Worm (Caenorhabditis elegans) whole organism, L1 larva: ENCODE data around the gene cat-4.
A peak's percentile ranks its signal among the peaks of the same experiment; 100 is the strongest.

Source experiments
- F16B12.6 ChIP-seq: fragments of 150-350 bp; optimal IDR thresholded peaks from 2 replicates; lab custom pipeline; 2014; ENCODE audit warnings: missing biosample characterization, missing genetic modification characterization
- Y116A8C.19 ChIP-seq: sonication (generic microtip); optimal IDR thresholded peaks from 2 replicates; lab custom pipeline; 2016; ENCODE audit warnings: missing compliant biosample characterization, missing genetic modification characterization, borderline replicate concordance
- alr-1 ChIP-seq: fragments of 200-800 bp; sonication (Bioruptor generic); optimal IDR thresholded peaks from 2 replicates; lab custom pipeline; 2018; ENCODE audit warnings: borderline replicate concordance, mild to moderate bottlenecking, missing genetic modification characterization, missing compliant biosample characterization
- ceh-88 ChIP-seq: fragments of 200-800 bp; sonication (Bioruptor generic); IDR thresholded peaks from 2 replicates; pipeline ENCODE4 v1.3.6; 2022; ENCODE audit warnings: missing genetic modification characterization, missing compliant biosample characterization
- ceh-90 ChIP-seq: sonication (generic microtip); optimal IDR thresholded peaks from 2 replicates; lab custom pipeline; 2016; ENCODE audit warnings: missing genetic modification characterization, missing compliant biosample characterization
- dpl-1 ChIP-seq, 3 experiments: fragments of 150-350 bp in 2 of 3; sonication (generic microtip) in 1 of 3; optimal IDR thresholded peaks; 2 replicates each; lab custom pipeline; 2014 to 2017; ENCODE audit warnings: missing biosample characterization in 3 of 3, missing genetic modification characterization in 3 of 3, missing genetic modification reagents in 3 of 3
- dsc-1 ChIP-seq: sonication (generic microtip); optimal IDR thresholded peaks from 2 replicates; lab custom pipeline; 2016; ENCODE audit warnings: mild to moderate bottlenecking, missing genetic modification characterization, missing compliant biosample characterization
- efl-1 ChIP-seq, 4 experiments: fragments of 150-350 bp; optimal IDR thresholded peaks in 3 of 4; peaks in 1 of 4; 1 replicate in 1 of 4; 2 replicates in 3 of 4; lab custom pipeline; 2014; ENCODE audit warnings: missing biosample characterization in 2 of 4, missing genetic modification characterization in 2 of 4, missing genetic modification reagents in 2 of 4
- efl-3 ChIP-seq: fragments of 200-800 bp; sonication (Bioruptor generic); optimal IDR thresholded peaks from 2 replicates; lab custom pipeline; 2018; ENCODE audit warnings: mild to moderate bottlenecking, missing genetic modification characterization, missing compliant biosample characterization
- egl-27 ChIP-seq, 2 experiments: fragments of 150-350 bp in 1 of 2; sonication (generic microtip); optimal IDR thresholded peaks; 3 replicates each; lab custom pipeline; 2017 to 2018; ENCODE audit warnings: missing biosample characterization in 2 of 2, missing genetic modification characterization in 2 of 2, missing genetic modification reagents in 2 of 2
- elt-2 ChIP-seq: sonication (generic microtip); optimal IDR thresholded peaks from 2 replicates; lab custom pipeline; 2016; ENCODE audit warnings: missing genetic modification characterization, mild to moderate bottlenecking, inconsistent platforms, missing compliant biosample characterization, missing genetic modification reagents
- ets-5 ChIP-seq: fragments of 200-800 bp; sonication (Bioruptor generic); IDR thresholded peaks from 2 replicates; pipeline ENCODE4 v1.3.6; 2022; ENCODE audit warnings: missing genetic modification characterization, missing compliant biosample characterization
- fkh-10 ChIP-seq: sonication (generic microtip); optimal IDR thresholded peaks from 2 replicates; lab custom pipeline; 2017; ENCODE audit warnings: missing biosample characterization, missing genetic modification reagents, missing genetic modification characterization
- jun-1 ChIP-seq: fragments of 150-350 bp; optimal IDR thresholded peaks from 2 replicates; lab custom pipeline; 2014; ENCODE audit warnings: missing biosample characterization, missing genetic modification reagents, missing genetic modification characterization
- lin-13 ChIP-seq: fragments of 150-350 bp; optimal IDR thresholded peaks from 2 replicates; lab custom pipeline; 2014; ENCODE audit warnings: missing biosample characterization, missing genetic modification reagents, missing genetic modification characterization
- lin-35 ChIP-seq, 2 experiments: fragments of 150-350 bp; optimal IDR thresholded peaks; 2 replicates each; lab custom pipeline; 2014; ENCODE audit warnings: missing biosample characterization in 2 of 2, missing genetic modification characterization in 2 of 2, missing genetic modification reagents in 2 of 2
- lsy-2 ChIP-seq, 2 experiments: fragments of 150-350 bp; optimal IDR thresholded peaks; 2 replicates each; lab custom pipeline; 2014; ENCODE audit warnings: missing biosample characterization in 2 of 2, missing genetic modification characterization in 2 of 2
- mep-1 ChIP-seq: fragments of 150-350 bp; optimal IDR thresholded peaks from 2 replicates; lab custom pipeline; 2014; ENCODE audit warnings: missing biosample characterization, missing genetic modification characterization
- nhr-12 ChIP-seq: sonication (generic microtip); optimal IDR thresholded peaks from 2 replicates; lab custom pipeline; 2017; ENCODE audit warnings: missing biosample characterization, missing genetic modification characterization
- nhr-19 ChIP-seq: fragments of 200-800 bp; sonication (Bioruptor generic); conservative IDR thresholded peaks from 2 replicates; pipeline ENCODE4 v1.3.6; 2022; ENCODE audit warnings: missing genetic modification characterization, missing compliant biosample characterization
- nhr-20 ChIP-seq: sonication (generic microtip); optimal IDR thresholded peaks from 2 replicates; lab custom pipeline; 2016; ENCODE audit warnings: mild to moderate bottlenecking, missing genetic modification characterization, missing compliant biosample characterization
- nhr-28 ChIP-seq: fragments of 150-350 bp; optimal IDR thresholded peaks from 2 replicates; lab custom pipeline; 2014; ENCODE audit warnings: missing biosample characterization, missing genetic modification characterization
- nhr-71 ChIP-seq: sonication (generic microtip); optimal IDR thresholded peaks from 2 replicates; lab custom pipeline; 2016; ENCODE audit warnings: mild to moderate bottlenecking, missing genetic modification characterization, moderate library complexity, missing compliant biosample characterization
- nhr-77 ChIP-seq: fragments of 150-350 bp; optimal IDR thresholded peaks from 2 replicates; lab custom pipeline; 2014; ENCODE audit warnings: missing biosample characterization, missing genetic modification characterization
- nhr-85 ChIP-seq: sonication (generic microtip); peaks from one replicate; lab custom pipeline; 2016; ENCODE audit warnings: missing genetic modification characterization, inconsistent platforms, missing compliant biosample characterization
- nhr-90 ChIP-seq: sonication (generic microtip); optimal IDR thresholded peaks from 2 replicates; lab custom pipeline; 2016; ENCODE audit warnings: mild to moderate bottlenecking, missing genetic modification characterization, missing compliant biosample characterization; ENCODE audit not compliant: poor library complexity
- pag-3 ChIP-seq: sonication (generic microtip); optimal IDR thresholded peaks from 2 replicates; lab custom pipeline; 2017; ENCODE audit warnings: missing genetic modification characterization, mild to moderate bottlenecking, missing compliant biosample characterization, antibody characterized with exemption, borderline replicate concordance; ENCODE audit not compliant: insufficient read depth
- pax-3 ChIP-seq: fragments of 200-800 bp; sonication (Bioruptor generic); optimal IDR thresholded peaks from 2 replicates; lab custom pipeline; 2018; ENCODE audit warnings: mild to moderate bottlenecking, missing genetic modification characterization, moderate library complexity, missing compliant biosample characterization
- pqm-1 ChIP-seq: sonication (generic microtip); optimal IDR thresholded peaks from 3 replicates; lab custom pipeline; 2017; ENCODE audit warnings: missing biosample characterization, missing genetic modification characterization
- rnt-1 ChIP-seq: sonication (generic microtip); optimal IDR thresholded peaks from 2 replicates; lab custom pipeline; 2016; ENCODE audit warnings: mild to moderate bottlenecking, missing genetic modification characterization, moderate library complexity, missing compliant biosample characterization
- swsn-7 ChIP-seq: sonication (generic microtip); optimal IDR thresholded peaks from 2 replicates; lab custom pipeline; 2016; ENCODE audit warnings: missing genetic modification characterization, missing compliant biosample characterization
- unc-30 ChIP-seq: sonication (generic microtip); optimal IDR thresholded peaks from 2 replicates; lab custom pipeline; 2017; ENCODE audit warnings: missing biosample characterization, missing genetic modification characterization
- unc-86 ChIP-seq: sonication (generic microtip); optimal IDR thresholded peaks from 2 replicates; lab custom pipeline; 2016; ENCODE audit warnings: missing genetic modification characterization, missing compliant biosample characterization
- unc-98 ChIP-seq: fragments of 200-800 bp; sonication (Bioruptor generic); IDR thresholded peaks from 2 replicates; pipeline ENCODE4 v1.3.6; 2022; ENCODE audit warnings: missing genetic modification characterization, missing compliant biosample characterization
- vab-15 ChIP-seq: sonication (generic microtip); optimal IDR thresholded peaks from 2 replicates; lab custom pipeline; 2017; ENCODE audit warnings: missing genotype, mild to moderate bottlenecking, missing genetic modification characterization, missing compliant biosample characterization
- xbp-1 ChIP-seq: sonication (generic microtip); optimal IDR thresholded peaks from 2 replicates; lab custom pipeline; 2016; ENCODE audit warnings: missing genetic modification characterization, missing compliant biosample characterization
- zip-4 ChIP-seq: fragments of 200-800 bp; sonication (Bioruptor generic); optimal IDR thresholded peaks from 2 replicates; lab custom pipeline; 2018; ENCODE audit warnings: mild to moderate bottlenecking, missing genetic modification characterization, moderate library complexity, missing compliant biosample characterization

The cat-4 gene

ce11 chrV:10536808-10537207 lies 27.9 kb upstream of the cat-4 start (continued):
- no peak for TF ChIP-seq unc-98 (GFP tag; lab: Robert Waterston, UW)
- peak; percentile 84 for TF ChIP-seq fkh-10 (GFP tag; lab: Kevin White, UChicago)
- peak; percentile 93 to 95 for TF ChIP-seq lsy-2 (tag; optimal IDR thresholded peaks at IDR 0.05; lab: Kevin White, UChicago)

- TF ChIP-seq unc-86 (tag; lab: Kevin White, UChicago) (no peak), lin-35 (GFP tag; optimal IDR thresholded peaks at IDR 0.05; lab: Kevin White, UChicago) (no peak), egl-27 (tag; optimal IDR thresholded peaks at IDR 0.05; lab: Kevin White, UChicago) (no peak), unc-30 (no peak), dsc-1 (tag; lab: Kevin White, UChicago) (no peak)
Measured at ce11 chrV:10539114-10539513, 25.6 kb upstream of the cat-4 start, which contains the start of gene F25D1.8. TSS of gene F25D1.8 (plus strand) at chrV:10539414.

- TF ChIP-seq nhr-28 (tag; lab: Kevin White, UChicago) (no peak), efl-1 (optimal IDR thresholded peaks at IDR 0.05; lab: Kevin White, UChicago) (no peak), efl-1 (GFP tag; optimal IDR thresholded peaks at IDR 0.05 in 1 of 2; lab: Kevin White, UChicago) (peak in 1 of 2 experiments; percentile 64)
Measured at ce11 chrV:10540024-10540423, 24.7 kb upstream of the cat-4 start, which contains the start of gene degt-1. TSS of gene degt-1 (plus strand) at chrV:10540324.

ce11 chrV:10546749-10547148 lies 17.9 kb upstream of the cat-4 start, which contains the start of gene F25D1.5:
TSS of gene F25D1.5 (minus strand) at chrV:10546783.
- peak in 1 of 2 experiments; percentile 6 for TF ChIP-seq efl-1 (optimal IDR thresholded peaks at IDR 0.05; lab: Kevin White, UChicago)
- no peak for TF ChIP-seq efl-1 (GFP tag; optimal IDR thresholded peaks at IDR 0.05 in 1 of 2; lab: Kevin White, UChicago)
- no peak for TF ChIP-seq alr-1 (tag; lab: Kevin White, UChicago)
- no peak for TF ChIP-seq zip-4
- peak; percentile 80 for TF ChIP-seq nhr-77
- TF ChIP-seq Y116A8C.19 (tag; lab: Kevin White, UChicago): no peak
- TF ChIP-seq swsn-7 (tag; lab: Kevin White, UChicago): no peak
- TF ChIP-seq nhr-12 (tag; lab: Kevin White, UChicago): no peak
- no peak for TF ChIP-seq pag-3 (tag; lab: Kevin White, UChicago)
- peak; percentile 6 for TF ChIP-seq nhr-90
- peak; percentile 1 for TF ChIP-seq elt-2 (tag; lab: Kevin White, UChicago)
- TF ChIP-seq lin-13 (GFP tag; lab: Kevin White, UChicago): no peak
- peak; percentile 36 for TF ChIP-seq nhr-20 (tag; lab: Kevin White, UChicago)
- peak; percentile 79 for TF ChIP-seq nhr-85 (tag; lab: Kevin White, UChicago)

- TF ChIP-seq vab-15 (tag; lab: Kevin White, UChicago) (no peak), nhr-77 (no peak), nhr-90 (no peak), nhr-71 (no peak), ceh-90 (tag; lab: Kevin White, UChicago) (no peak), F16B12.6 (no peak), efl-1 (optimal IDR thresholded peaks at IDR 0.05; lab: Kevin White, UChicago) (no peak), efl-1 (GFP tag; optimal IDR thresholded peaks at IDR 0.05 in 1 of 2; lab: Kevin White, UChicago) (no peak), xbp-1 (tag; lab: Kevin White, UChicago) (no peak), jun-1 (tag; lab: Kevin White, UChicago) (no peak), ets-5 (GFP tag; lab: Robert Waterston, UW) (no peak)
Measured at ce11 chrV:10548981-10549380, 15.7 kb upstream of the cat-4 start, which contains the start of gene srd-34. TSS of gene srd-34 (minus strand) at chrV:10549081.

- TF ChIP-seq rnt-1 (no peak), efl-3 (GFP tag; lab: Kevin White, UChicago) (no peak), dpl-1 (GFP tag; optimal IDR thresholded peaks at IDR 0.05; lab: Kevin White, UChicago) (no peak), pax-3 (tag; lab: Kevin White, UChicago) (no peak), mep-1 (no peak), nhr-28 (tag; lab: Kevin White, UChicago) (no peak), nhr-19 (GFP tag; lab: Robert Waterston, UW) (no peak), ets-5 (GFP tag; lab: Robert Waterston, UW) (no peak), efl-1 (optimal IDR thresholded peaks at IDR 0.05; lab: Kevin White, UChicago) (no peak), efl-1 (GFP tag; optimal IDR thresholded peaks at IDR 0.05 in 1 of 2; lab: Kevin White, UChicago) (no peak), egl-27 (tag; optimal IDR thresholded peaks at IDR 0.05; lab: Kevin White, UChicago) (no peak), ceh-90 (tag; lab: Kevin White, UChicago) (no peak), pqm-1 (tag; lab: Kevin White, UChicago) (no peak), ceh-88 (GFP tag; lab: Robert Waterston, UW) (no peak)
Measured at ce11 chrV:10549717-10550116, 15.0 kb upstream of the cat-4 start, which contains the start of gene F32G8.2. TSS of gene F32G8.2 (plus strand) at chrV:10550017.
